Fruit fly (Drosophila melanogaster) whole organism, embryonic: ENCODE measurements around the gene CG3505.

Source experiments
- Atf-2 ChIP-seq: fragments of 200-800 bp; sonication (Bioruptor generic); optimal IDR thresholded peaks from 2 replicates; lab custom pipeline; 2016; ENCODE audit warnings: missing biosample characterization, missing genetic modification characterization
- BEAF-32 ChIP-seq: fragments of 200-800 bp; sonication (Bioruptor generic); optimal IDR thresholded peaks from 3 replicates; lab custom pipeline; 2017; ENCODE audit warnings: missing biosample characterization, missing genetic modification characterization, mild to moderate bottlenecking, moderate library complexity, missing genetic modification reagents
- CG10147 ChIP-seq: fragments of 200-800 bp; sonication (Bioruptor generic); optimal IDR thresholded peaks from 2 replicates; lab custom pipeline; 2019; ENCODE audit warnings: missing biosample characterization, mild to moderate bottlenecking, missing genetic modification characterization, moderate library complexity
- CG12391 ChIP-seq: fragments of 200-800 bp; sonication (Bioruptor generic); optimal IDR thresholded peaks from 3 replicates; lab custom pipeline; 2018; ENCODE audit warnings: missing biosample characterization, mild to moderate bottlenecking, missing genetic modification characterization, moderate library complexity
- CG13123 ChIP-seq: fragments of 200-800 bp; sonication (Bioruptor generic); optimal IDR thresholded peaks from 2 replicates; lab custom pipeline; 2016; ENCODE audit warnings: missing biosample characterization, missing genetic modification characterization
- CG14965 ChIP-seq: fragments of 200-800 bp; sonication (Bioruptor generic); optimal IDR thresholded peaks from 2 replicates; lab custom pipeline; 2016; ENCODE audit warnings: missing biosample characterization, missing genetic modification characterization, borderline replicate concordance
- CG15479 ChIP-seq: fragments of 200-800 bp; sonication (Bioruptor generic); optimal IDR thresholded peaks from 3 replicates; lab custom pipeline; 2019; ENCODE audit warnings: missing biosample characterization, mild to moderate bottlenecking, missing genetic modification characterization, moderate library complexity
- CG17361 ChIP-seq: fragments of 200-800 bp; sonication (Bioruptor generic); IDR thresholded peaks from 3 replicates; pipeline ENCODE4 v1.3.6; 2022; ENCODE audit warnings: missing biosample characterization, missing genetic modification characterization
- CG2116 ChIP-seq: fragments of 200-800 bp; sonication (Bioruptor generic); optimal IDR thresholded peaks from 3 replicates; lab custom pipeline; 2018; ENCODE audit warnings: missing biosample characterization, mild to moderate bottlenecking, missing genetic modification characterization
- CG4360 ChIP-seq: fragments of 200-800 bp; sonication (Bioruptor generic); IDR thresholded peaks from 2 replicates; pipeline ENCODE4 v1.3.6; 2022; ENCODE audit warnings: missing biosample characterization, missing genetic modification characterization
- CG4617 ChIP-seq: fragments of 200-800 bp; sonication (Bioruptor generic); optimal IDR thresholded peaks from 3 replicates; lab custom pipeline; 2016; ENCODE audit warnings: missing biosample characterization, missing genetic modification characterization, borderline replicate concordance
- CG4707 ChIP-seq: fragments of 200-800 bp; sonication (Bioruptor generic); optimal IDR thresholded peaks from 2 replicates; lab custom pipeline; 2018; ENCODE audit warnings: missing biosample characterization, mild to moderate bottlenecking, missing genetic modification characterization, moderate library complexity
- CG6254 ChIP-seq: fragments of 200-800 bp; sonication (Bioruptor generic); optimal IDR thresholded peaks from 3 replicates; lab custom pipeline; 2017; ENCODE audit warnings: mild to moderate bottlenecking, missing biosample characterization, missing genetic modification reagents, missing genetic modification characterization
- CG6689 ChIP-seq: fragments of 200-800 bp; sonication (Bioruptor generic); IDR thresholded peaks from 2 replicates; pipeline ENCODE4 v1.3.6; 2022; ENCODE audit warnings: missing biosample characterization, missing genetic modification characterization
- CG6854 ChIP-seq: fragments of 200-800 bp; sonication (Bioruptor generic); optimal IDR thresholded peaks from 3 replicates; lab custom pipeline; 2017; ENCODE audit warnings: missing biosample characterization, mild to moderate bottlenecking, missing genetic modification characterization
- CG7928 ChIP-seq: fragments of 200-800 bp; sonication (Bioruptor generic); optimal IDR thresholded peaks from 2 replicates; lab custom pipeline; 2017; ENCODE audit warnings: missing biosample characterization, mild to moderate bottlenecking, missing genetic modification characterization
- CG7963 ChIP-seq: fragments of 200-800 bp; sonication (Bioruptor generic); IDR thresholded peaks from 3 replicates; pipeline ENCODE4 v1.3.6; 2022; ENCODE audit warnings: missing biosample characterization, missing genetic modification characterization; ENCODE audit not compliant: partially characterized antibody
- Dp ChIP-seq: fragments of 200-800 bp; sonication (Bioruptor generic); optimal IDR thresholded peaks from 2 replicates; lab custom pipeline; 2018; ENCODE audit warnings: missing biosample characterization, mild to moderate bottlenecking, missing genetic modification characterization, moderate library complexity
- Dref ChIP-seq: fragments of 200-800 bp; sonication (Bioruptor generic); IDR thresholded peaks from 2 replicates; pipeline ENCODE4 v1.3.6; 2022; ENCODE audit warnings: missing biosample characterization, missing genetic modification characterization
- Fer3 ChIP-seq: fragments of 200-800 bp; sonication (Bioruptor generic); optimal IDR thresholded peaks from 2 replicates; lab custom pipeline; 2018; ENCODE audit warnings: missing biosample characterization, mild to moderate bottlenecking, missing genetic modification characterization, moderate library complexity
- Gsc ChIP-seq: fragments of 200-800 bp; sonication (Bioruptor generic); IDR thresholded peaks from 2 replicates; pipeline ENCODE4 v1.3.6; 2022; ENCODE audit warnings: missing biosample characterization, missing genetic modification characterization
- HHEX ChIP-seq: fragments of 200-800 bp; sonication (Bioruptor generic); optimal IDR thresholded peaks from 3 replicates; lab custom pipeline; 2017; ENCODE audit warnings: missing biosample characterization, mild to moderate bottlenecking, missing genetic modification characterization, missing genetic modification reagents
- HLH3B ChIP-seq: fragments of 200-800 bp; sonication (Bioruptor generic); IDR thresholded peaks from 2 replicates; pipeline ENCODE4 v1.3.6; 2022; ENCODE audit warnings: missing biosample characterization, missing genetic modification characterization
- Hr3 ChIP-seq: fragments of 200-800 bp; sonication (Bioruptor generic); optimal IDR thresholded peaks from 3 replicates; lab custom pipeline; 2016; ENCODE audit warnings: missing biosample characterization, missing genetic modification characterization
- Max ChIP-seq: fragments of 200-800 bp; sonication (Bioruptor generic); optimal IDR thresholded peaks from 2 replicates; lab custom pipeline; 2016; ENCODE audit warnings: missing biosample characterization, mild to moderate bottlenecking, missing genetic modification characterization
- NFAT ChIP-seq: fragments of 200-800 bp; sonication (Bioruptor generic); IDR thresholded peaks from 2 replicates; pipeline ENCODE4 v1.3.6; 2022; ENCODE audit warnings: missing biosample characterization, missing genetic modification characterization
- Spps ChIP-seq: fragments of 200-800 bp; sonication (Bioruptor generic); optimal IDR thresholded peaks from 2 replicates; lab custom pipeline; 2018; ENCODE audit warnings: missing biosample characterization, mild to moderate bottlenecking, missing genetic modification characterization
- TFAM ChIP-seq: fragments of 200-800 bp; sonication (Bioruptor generic); optimal IDR thresholded peaks from 2 replicates; lab custom pipeline; 2017; ENCODE audit warnings: missing biosample characterization, missing genetic modification characterization, inconsistent platforms
- ab ChIP-seq: fragments of 200-800 bp; sonication (Bioruptor generic); optimal IDR thresholded peaks from 2 replicates; lab custom pipeline; 2016; ENCODE audit warnings: missing biosample characterization, missing genetic modification characterization
- al ChIP-seq: fragments of 200-800 bp; sonication (Bioruptor generic); IDR thresholded peaks from 2 replicates; pipeline ENCODE4 v1.3.6; 2022; ENCODE audit warnings: missing biosample characterization, missing genetic modification characterization
- az2 ChIP-seq: fragments of 200-800 bp; sonication (Bioruptor generic); optimal IDR thresholded peaks from 3 replicates; lab custom pipeline; 2016; ENCODE audit warnings: missing biosample characterization, missing genetic modification characterization
- bbx ChIP-seq: fragments of 200-800 bp; sonication (Bioruptor generic); IDR thresholded peaks from 2 replicates; pipeline ENCODE4 v1.3.6; 2022; ENCODE audit warnings: missing biosample characterization, missing genetic modification characterization; ENCODE audit not compliant: partially characterized antibody
- chinmo ChIP-seq: fragments of 200-800 bp; sonication (Bioruptor generic); IDR thresholded peaks from 4 replicates; pipeline ENCODE4 v1.3.6; 2022; ENCODE audit warnings: missing biosample characterization, missing genetic modification characterization; ENCODE audit not compliant: partially characterized antibody
- chm ChIP-seq: fragments of 200-800 bp; sonication (Bioruptor generic); IDR thresholded peaks from 2 replicates; pipeline ENCODE4 v1.3.6; 2022; ENCODE audit warnings: missing biosample characterization, missing genetic modification characterization
- dmrt11E ChIP-seq: fragments of 200-800 bp; sonication (Bioruptor generic); optimal IDR thresholded peaks from 3 replicates; lab custom pipeline; 2018; ENCODE audit warnings: missing biosample characterization, mild to moderate bottlenecking, missing genetic modification characterization, moderate library complexity
- gsb-n ChIP-seq: fragments of 200-800 bp; sonication (Bioruptor generic); optimal IDR thresholded peaks from 3 replicates; lab custom pipeline; 2018; ENCODE audit warnings: missing biosample characterization, mild to moderate bottlenecking, missing genetic modification characterization
- insv ChIP-seq, 2 experiments: fragments of 200-800 bp; sonication (Bioruptor generic); optimal IDR thresholded peaks; 3 replicates each; lab custom pipeline; 2016 to 2018; ENCODE audit warnings: missing biosample characterization in 2 of 2, missing genetic modification characterization in 2 of 2
- pnt ChIP-seq: fragments of 200-800 bp; sonication (Bioruptor generic); optimal IDR thresholded peaks from 3 replicates; lab custom pipeline; 2016; ENCODE audit warnings: missing biosample characterization, missing genetic modification characterization
- pros ChIP-seq: fragments of 200-800 bp; sonication (Bioruptor generic); optimal IDR thresholded peaks from 3 replicates; lab custom pipeline; 2019; ENCODE audit warnings: missing biosample characterization, mild to moderate bottlenecking, missing genetic modification characterization, moderate library complexity
- repo ChIP-seq: fragments of 200-800 bp; sonication (Bioruptor generic); optimal IDR thresholded peaks from 2 replicates; lab custom pipeline; 2016; ENCODE audit warnings: missing biosample characterization, missing genetic modification characterization
- rib ChIP-seq: fragments of 200-800 bp; sonication (Bioruptor generic); IDR thresholded peaks from 2 replicates; pipeline ENCODE4 v1.3.6; 2022; ENCODE audit warnings: missing biosample characterization, missing genetic modification characterization
- salm ChIP-seq: fragments of 200-800 bp; sonication (Bioruptor generic); optimal IDR thresholded peaks from 2 replicates; lab custom pipeline; 2018; ENCODE audit warnings: missing biosample characterization, mild to moderate bottlenecking, missing genetic modification characterization
- seq ChIP-seq: fragments of 200-800 bp; sonication (Bioruptor generic); IDR thresholded peaks from 2 replicates; pipeline ENCODE4 v1.3.6; 2022; ENCODE audit warnings: missing biosample characterization, missing genetic modification characterization
- ssp ChIP-seq: fragments of 200-800 bp; sonication (Bioruptor generic); IDR thresholded peaks from 2 replicates; pipeline ENCODE4 v1.3.6; 2022; ENCODE audit warnings: missing biosample characterization, missing genetic modification characterization
- toy ChIP-seq: fragments of 200-800 bp; sonication (Bioruptor generic); IDR thresholded peaks from 2 replicates; pipeline ENCODE4 v1.3.6; 2022; ENCODE audit warnings: missing biosample characterization, missing genetic modification characterization
- trh ChIP-seq: fragments of 200-800 bp; sonication (Bioruptor generic); optimal IDR thresholded peaks from 2 replicates; lab custom pipeline; 2016; ENCODE audit warnings: missing biosample characterization, missing genetic modification characterization
- zen ChIP-seq: fragments of 200-800 bp; sonication (Bioruptor generic); optimal IDR thresholded peaks from 3 replicates; lab custom pipeline; 2018; ENCODE audit warnings: missing biosample characterization, mild to moderate bottlenecking, missing genetic modification characterization, moderate library complexity
- zfh1 ChIP-seq: fragments of 200-800 bp; sonication (Bioruptor generic); IDR thresholded peaks from 3 replicates; pipeline ENCODE4 v1.3.6; 2022; ENCODE audit warnings: missing biosample characterization, missing genetic modification characterization
- zfh2 ChIP-seq: fragments of 200-800 bp; sonication (Bioruptor generic); optimal IDR thresholded peaks from 2 replicates; lab custom pipeline; 2016; ENCODE audit warnings: missing biosample characterization, missing genetic modification characterization

The CG3505 gene

dm6 chr3R:14692230-14692970 lies 35.2 kb downstream of the CG3505 start (continued):
- TF ChIP-seq seq: no peak
- no peak for TF ChIP-seq insv (GFP tag; optimal IDR thresholded peaks at IDR 0.05; lab: Kevin White, UChicago)
- TF ChIP-seq CG6254 (GFP tag; lab: Kevin White, UChicago): peak; percentile 82
- peak; percentile 62 for TF ChIP-seq pros
- peak; percentile 14 for TF ChIP-seq TFAM (GFP tag; lab: Kevin White, UChicago)
- peak; percentile 50 for TF ChIP-seq Hr3 (GFP tag; lab: Kevin White, UChicago)
- TF ChIP-seq CG13123 (GFP tag; lab: Kevin White, UChicago): peak; percentile 39
- TF ChIP-seq CG4617 (GFP tag; lab: Kevin White, UChicago): no peak
- peak; percentile 53 for TF ChIP-seq CG4707 (GFP tag; lab: Kevin White, UChicago)
- no peak for TF ChIP-seq Gsc (GFP tag; lab: Robert Waterston, UW)
- TF ChIP-seq Max (GFP tag; lab: Kevin White, UChicago): peak; percentile 21
- no peak for TF ChIP-seq Dref (GFP tag; lab: Robert Waterston, UW)
- TF ChIP-seq BEAF-32: no peak
- TF ChIP-seq CG4360 (GFP tag; lab: Robert Waterston, UW): peak; percentile 69
- no peak for TF ChIP-seq al (GFP tag; lab: Robert Waterston, UW)
- no peak for TF ChIP-seq Dp (GFP tag; lab: Kevin White, UChicago)
- TF ChIP-seq chm (GFP tag; lab: Robert Waterston, UW): peak; percentile 93
- peak; percentile 48 for TF ChIP-seq zen (tag; lab: Kevin White, UChicago)
- TF ChIP-seq gsb-n: peak; percentile 82
- peak; percentile 63; the same call in 2 of the 3 replicates for TF ChIP-seq CG17361
- no peak for TF ChIP-seq CG7963 (GFP tag; lab: Robert Waterston, UW)
- peak; percentile 82 for TF ChIP-seq Spps (tag; lab: Kevin White, UChicago)
- no peak for TF ChIP-seq CG7928 (GFP tag; lab: Kevin White, UChicago)
- TF ChIP-seq CG14965 (GFP tag; lab: Kevin White, UChicago): peak; percentile 9
- TF ChIP-seq CG15479 (GFP tag; lab: Kevin White, UChicago): no peak
- peak; percentile 60 for TF ChIP-seq ab (GFP tag; lab: Kevin White, UChicago)
- no peak for TF ChIP-seq bbx (GFP tag; lab: Robert Waterston, UW)
- peak; percentile 29 for TF ChIP-seq salm (tag; lab: Kevin White, UChicago)
- TF ChIP-seq HLH3B (GFP tag; lab: Robert Waterston, UW): peak; percentile 77
- TF ChIP-seq NFAT: 0 out of 2 replicates have a peak, but pooled peaks have one; percentile 12
- no peak for TF ChIP-seq zfh2
- TF ChIP-seq CG2116 (GFP tag; lab: Kevin White, UChicago): peak; percentile 11
- peak; percentile 50 for TF ChIP-seq ssp (GFP tag; lab: Robert Waterston, UW)
- TF ChIP-seq chinmo: no peak
- peak; percentile 60 for TF ChIP-seq Atf-2 (GFP tag; lab: Kevin White, UChicago)
- no peak for TF ChIP-seq CG6854
- TF ChIP-seq CG6689 (GFP tag; lab: Robert Waterston, UW): peak; percentile 71; the same call in 1 of the 2 replicates
- peak; percentile 35 for TF ChIP-seq HHEX (GFP tag; lab: Kevin White, UChicago)
- TF ChIP-seq az2: peak; percentile 68
- TF ChIP-seq trh (GFP tag; lab: Kevin White, UChicago): no peak
- TF ChIP-seq pnt (GFP tag; lab: Kevin White, UChicago): peak; percentile 58
- TF ChIP-seq CG10147 (GFP tag; lab: Kevin White, UChicago): no peak
- peak; percentile 31 for TF ChIP-seq Fer3 (tag; lab: Kevin White, UChicago)
- no peak for TF ChIP-seq rib (GFP tag; lab: Robert Waterston, UW)
- no peak for TF ChIP-seq toy (GFP tag; lab: Robert Waterston, UW)
- peak; percentile 91 for TF ChIP-seq zfh1 (GFP tag; lab: Robert Waterston, UW)
- TF ChIP-seq dmrt11E (tag; lab: Kevin White, UChicago): peak; percentile 87
- peak; percentile 44 for TF ChIP-seq repo
- TF ChIP-seq CG12391 (tag; lab: Kevin White, UChicago): peak; percentile 77
